Worm (Caenorhabditis elegans): ENCODE measurements around the gene clec-150.

- no peak for TF ChIP-seq rbr-2 (tag; optimal IDR thresholded peaks at IDR 0.05)
- no peak for TF ChIP-seq nhr-11 (tag; optimal IDR thresholded peaks at IDR 0.05)
- no peak for TF ChIP-seq lin-1 (GFP tag; IDR thresholded peaks at IDR 0.05)
- no peak for TF ChIP-seq zfp-2 (tag; optimal IDR thresholded peaks at IDR 0.05)
- TF ChIP-seq F26F4.8 (GFP tag; conservative IDR thresholded peaks at IDR 0.05): no peak
- no peak for TF ChIP-seq lim-7 (GFP tag; IDR thresholded peaks at IDR 0.05)
- TF ChIP-seq hmg-1.1 (GFP tag; IDR thresholded peaks at IDR 0.05): no peak
- no peak for TF ChIP-seq mdt-29 (GFP tag; IDR thresholded peaks at IDR 0.05)
- TF ChIP-seq ceh-82 (tag; optimal IDR thresholded peaks at IDR 0.05): no peak
- no peak for TF ChIP-seq unc-130 (GFP tag; optimal IDR thresholded peaks at IDR 0.05)
- no peak for TF ChIP-seq unc-39 (tag; optimal IDR thresholded peaks at IDR 0.05)
- no peak for TF ChIP-seq nhr-237 (tag; optimal IDR thresholded peaks at IDR 0.05)
- no peak for TF ChIP-seq skn-1 (tag; optimal IDR thresholded peaks at IDR 0.05)
- no peak for TF ChIP-seq pha-4 (GFP tag; IDR thresholded peaks at IDR 0.05)
- TF ChIP-seq pha-4 (tag; optimal IDR thresholded peaks at IDR 0.05): no peak
Observed at ce11 chrIII:954553-954952, 48.0 kb upstream of the clec-150 start, which contains the start of the genes T12B5.15 and T12B5.14.
